Worm (Caenorhabditis elegans) whole organism, L1 larva: ENCODE data around the gene clk-2.

ENCODE experiments used
- C16A3.4 ChIP-seq: fragments of 150-350 bp; optimal IDR thresholded peaks from 2 replicates; lab custom pipeline; 2014; ENCODE audit warnings: missing biosample characterization, missing genetic modification characterization
- C34B4.2 ChIP-seq: sonication (generic microtip); optimal IDR thresholded peaks from 2 replicates; lab custom pipeline; 2017; ENCODE audit warnings: mild to moderate bottlenecking, missing genetic modification characterization, missing compliant biosample characterization
- F16B12.6 ChIP-seq: fragments of 150-350 bp; optimal IDR thresholded peaks from 2 replicates; lab custom pipeline; 2014; ENCODE audit warnings: missing biosample characterization, missing genetic modification characterization
- aha-1 ChIP-seq: fragments of 150-350 bp; optimal IDR thresholded peaks from 2 replicates; lab custom pipeline; 2014; ENCODE audit warnings: missing biosample characterization, missing genetic modification characterization
- alr-1 ChIP-seq: fragments of 200-800 bp; sonication (Bioruptor generic); optimal IDR thresholded peaks from 2 replicates; lab custom pipeline; 2018; ENCODE audit warnings: borderline replicate concordance, mild to moderate bottlenecking, missing genetic modification characterization, missing compliant biosample characterization
- ama-1 ChIP-seq: fragments of 150-350 bp; optimal IDR thresholded peaks from 2 replicates; lab custom pipeline; 2014
- ceh-63 ChIP-seq: fragments of 200-800 bp; sonication (Bioruptor generic); optimal IDR thresholded peaks from 2 replicates; lab custom pipeline; 2018; ENCODE audit warnings: mild to moderate bottlenecking, missing genetic modification characterization, missing compliant biosample characterization
- ceh-82 ChIP-seq, 3 experiments: fragments of 150-350 bp in 1 of 3; sonication (generic microtip) in 2 of 3; optimal IDR thresholded peaks; 2 replicates each; lab custom pipeline; 2014 to 2017; ENCODE audit warnings: missing biosample characterization in 3 of 3, missing genetic modification characterization in 3 of 3
- ceh-88 ChIP-seq: fragments of 200-800 bp; sonication (Bioruptor generic); IDR thresholded peaks from 2 replicates; pipeline ENCODE4 v1.3.6; 2022; ENCODE audit warnings: missing genetic modification characterization, missing compliant biosample characterization
- dpl-1 ChIP-seq, 3 experiments: fragments of 150-350 bp in 2 of 3; sonication (generic microtip) in 1 of 3; optimal IDR thresholded peaks; 2 replicates each; lab custom pipeline; 2014 to 2017; ENCODE audit warnings: missing biosample characterization in 3 of 3, missing genetic modification characterization in 3 of 3, missing genetic modification reagents in 3 of 3
- efl-1 ChIP-seq, 4 experiments: fragments of 150-350 bp; optimal IDR thresholded peaks in 3 of 4; peaks in 1 of 4; 1 replicate in 1 of 4; 2 replicates in 3 of 4; lab custom pipeline; 2014; ENCODE audit warnings: missing biosample characterization in 2 of 4, missing genetic modification characterization in 2 of 4, missing genetic modification reagents in 2 of 4
- efl-3 ChIP-seq: fragments of 200-800 bp; sonication (Bioruptor generic); optimal IDR thresholded peaks from 2 replicates; lab custom pipeline; 2018; ENCODE audit warnings: mild to moderate bottlenecking, missing genetic modification characterization, missing compliant biosample characterization
- egl-13 ChIP-seq: sonication (generic microtip); optimal IDR thresholded peaks from 2 replicates; lab custom pipeline; 2016; ENCODE audit warnings: missing genotype, missing genetic modification reagents, missing genetic modification characterization, missing compliant biosample characterization
- fos-1 ChIP-seq: fragments of 150-350 bp; optimal IDR thresholded peaks from 2 replicates; lab custom pipeline; 2014; ENCODE audit warnings: missing biosample characterization, missing genetic modification characterization
- grh-1 ChIP-seq: fragments of 200-800 bp; sonication (Bioruptor generic); IDR thresholded peaks from 2 replicates; pipeline ENCODE4 v1.3.6; 2022; ENCODE audit warnings: missing genetic modification reagents, missing genetic modification characterization, missing compliant biosample characterization
- hlh-4 ChIP-seq: sonication (generic microtip); optimal IDR thresholded peaks from 2 replicates; lab custom pipeline; 2016; ENCODE audit warnings: mild to moderate bottlenecking, missing genetic modification characterization, missing compliant biosample characterization
- hpl-2 ChIP-seq: fragments of 150-350 bp; optimal IDR thresholded peaks from 2 replicates; lab custom pipeline; 2014; ENCODE audit warnings: missing biosample characterization, missing genetic modification reagents, missing genetic modification characterization
- isw-1 ChIP-seq: fragments of 200-800 bp; sonication (Bioruptor generic); IDR thresholded peaks from 2 replicates; pipeline ENCODE4 v1.3.6; 2022; ENCODE audit warnings: missing genetic modification characterization, missing compliant biosample characterization
- jun-1 ChIP-seq: fragments of 150-350 bp; optimal IDR thresholded peaks from 2 replicates; lab custom pipeline; 2014; ENCODE audit warnings: missing biosample characterization, missing genetic modification reagents, missing genetic modification characterization
- lin-13 ChIP-seq: fragments of 150-350 bp; optimal IDR thresholded peaks from 2 replicates; lab custom pipeline; 2014; ENCODE audit warnings: missing biosample characterization, missing genetic modification reagents, missing genetic modification characterization
- lin-14 ChIP-seq: fragments of 200-800 bp; sonication (Bioruptor generic); optimal IDR thresholded peaks from 2 replicates; lab custom pipeline; 2018; ENCODE audit warnings: mild to moderate bottlenecking, missing genetic modification characterization, moderate library complexity, missing compliant biosample characterization
- lin-35 ChIP-seq, 2 experiments: fragments of 150-350 bp; optimal IDR thresholded peaks; 2 replicates each; lab custom pipeline; 2014; ENCODE audit warnings: missing biosample characterization in 2 of 2, missing genetic modification characterization in 2 of 2, missing genetic modification reagents in 2 of 2
- lin-39 ChIP-seq: fragments of 150-350 bp; optimal IDR thresholded peaks from 2 replicates; lab custom pipeline; 2014; ENCODE audit warnings: missing biosample characterization, missing genetic modification reagents, missing genetic modification characterization
- lir-3 ChIP-seq: sonication (generic microtip); optimal IDR thresholded peaks from 2 replicates; lab custom pipeline; 2016; ENCODE audit warnings: mild to moderate bottlenecking, missing genetic modification characterization, moderate library complexity, missing compliant biosample characterization; ENCODE audit not compliant: poor library complexity
- lsy-2 ChIP-seq, 2 experiments: fragments of 150-350 bp; optimal IDR thresholded peaks; 2 replicates each; lab custom pipeline; 2014; ENCODE audit warnings: missing biosample characterization in 2 of 2, missing genetic modification characterization in 2 of 2
- mdl-1 ChIP-seq, 2 experiments: fragments of 150-350 bp; optimal IDR thresholded peaks; 2 replicates each; lab custom pipeline; 2014 to 2017; ENCODE audit warnings: missing biosample characterization in 2 of 2, missing genetic modification characterization in 2 of 2, inconsistent platforms in 1 of 2
- nhr-237 ChIP-seq: fragments of 150-350 bp; optimal IDR thresholded peaks from 2 replicates; lab custom pipeline; 2014; ENCODE audit warnings: missing biosample characterization, missing genetic modification characterization
- nhr-47 ChIP-seq: sonication (generic microtip); optimal IDR thresholded peaks from 2 replicates; lab custom pipeline; 2016; ENCODE audit warnings: mild to moderate bottlenecking, missing genetic modification characterization, moderate library complexity, missing compliant biosample characterization
- nhr-71 ChIP-seq: sonication (generic microtip); optimal IDR thresholded peaks from 2 replicates; lab custom pipeline; 2016; ENCODE audit warnings: mild to moderate bottlenecking, missing genetic modification characterization, moderate library complexity, missing compliant biosample characterization
- nhr-76 ChIP-seq: sonication (generic microtip); optimal IDR thresholded peaks from 2 replicates; lab custom pipeline; 2017; ENCODE audit warnings: missing biosample characterization, missing genetic modification characterization
- nhr-77 ChIP-seq: fragments of 150-350 bp; optimal IDR thresholded peaks from 2 replicates; lab custom pipeline; 2014; ENCODE audit warnings: missing biosample characterization, missing genetic modification characterization
- nhr-84 ChIP-seq: sonication (generic microtip); optimal IDR thresholded peaks from 2 replicates; lab custom pipeline; 2017; ENCODE audit warnings: missing biosample characterization, missing genetic modification characterization
- nhr-85 ChIP-seq: sonication (generic microtip); peaks from one replicate; lab custom pipeline; 2016; ENCODE audit warnings: missing genetic modification characterization, inconsistent platforms, missing compliant biosample characterization
- pag-3 ChIP-seq: sonication (generic microtip); optimal IDR thresholded peaks from 2 replicates; lab custom pipeline; 2017; ENCODE audit warnings: missing genetic modification characterization, mild to moderate bottlenecking, missing compliant biosample characterization, antibody characterized with exemption, borderline replicate concordance; ENCODE audit not compliant: insufficient read depth
- pax-3 ChIP-seq: fragments of 200-800 bp; sonication (Bioruptor generic); optimal IDR thresholded peaks from 2 replicates; lab custom pipeline; 2018; ENCODE audit warnings: mild to moderate bottlenecking, missing genetic modification characterization, moderate library complexity, missing compliant biosample characterization
- rnt-1 ChIP-seq: sonication (generic microtip); optimal IDR thresholded peaks from 2 replicates; lab custom pipeline; 2016; ENCODE audit warnings: mild to moderate bottlenecking, missing genetic modification characterization, moderate library complexity, missing compliant biosample characterization
- skn-1 ChIP-seq: fragments of 150-350 bp; optimal IDR thresholded peaks from 2 replicates; lab custom pipeline; 2014; ENCODE audit warnings: missing biosample characterization, missing genetic modification characterization
- snpc-4 ChIP-seq: fragments of 150-350 bp; optimal IDR thresholded peaks from 2 replicates; lab custom pipeline; 2014; ENCODE audit warnings: missing biosample characterization, missing genetic modification characterization
- snu-23 ChIP-seq: sonication (generic microtip); optimal IDR thresholded peaks from 2 replicates; lab custom pipeline; 2016; ENCODE audit warnings: missing genetic modification characterization, missing compliant biosample characterization
- sox-4 ChIP-seq: sonication (generic microtip); optimal IDR thresholded peaks from 2 replicates; lab custom pipeline; 2016; ENCODE audit warnings: missing genetic modification characterization, missing compliant biosample characterization
- sptf-1 ChIP-seq: fragments of 150-350 bp; optimal IDR thresholded peaks from 2 replicates; lab custom pipeline; 2014; ENCODE audit warnings: missing biosample characterization, missing genetic modification characterization
- sup-37 ChIP-seq: fragments of 200-800 bp; sonication (Bioruptor generic); optimal IDR thresholded peaks from 2 replicates; lab custom pipeline; 2018; ENCODE audit warnings: mild to moderate bottlenecking, missing genetic modification characterization, missing compliant biosample characterization
- swsn-7 ChIP-seq: sonication (generic microtip); optimal IDR thresholded peaks from 2 replicates; lab custom pipeline; 2016; ENCODE audit warnings: missing genetic modification characterization, missing compliant biosample characterization
- unc-30 ChIP-seq: sonication (generic microtip); optimal IDR thresholded peaks from 2 replicates; lab custom pipeline; 2017; ENCODE audit warnings: missing biosample characterization, missing genetic modification characterization
- unc-86 ChIP-seq: sonication (generic microtip); optimal IDR thresholded peaks from 2 replicates; lab custom pipeline; 2016; ENCODE audit warnings: missing genetic modification characterization, missing compliant biosample characterization
- vab-15 ChIP-seq: sonication (generic microtip); optimal IDR thresholded peaks from 2 replicates; lab custom pipeline; 2017; ENCODE audit warnings: missing genotype, mild to moderate bottlenecking, missing genetic modification characterization, missing compliant biosample characterization
- zag-1 ChIP-seq: fragments of 150-350 bp; optimal IDR thresholded peaks from 2 replicates; lab custom pipeline; 2014; ENCODE audit warnings: missing biosample characterization, missing genetic modification characterization
- zip-4 ChIP-seq: fragments of 200-800 bp; sonication (Bioruptor generic); optimal IDR thresholded peaks from 2 replicates; lab custom pipeline; 2018; ENCODE audit warnings: mild to moderate bottlenecking, missing genetic modification characterization, moderate library complexity, missing compliant biosample characterization
- ztf-4 ChIP-seq: fragments of 150-350 bp; optimal IDR thresholded peaks from 2 replicates; lab custom pipeline; 2014; ENCODE audit warnings: missing biosample characterization, missing genetic modification characterization

clk-2 gene

ce11 chrIII:7499421-7499902, 18.9 kb downstream of the clk-2 start, which contains the start of the genes C07H6.9 and sap-140 (continued):
- TF ChIP-seq nhr-76 (no peak), sptf-1 (tag; lab: Kevin White, UChicago) (no peak), rnt-1 (tag; lab: Kevin White, UChicago) (peak; percentile 93), pax-3 (tag; lab: Kevin White, UChicago) (no peak), snu-23 (GFP tag; lab: Kevin White, UChicago) (peak; percentile 88), C34B4.2 (tag; lab: Kevin White, UChicago) (no peak), lin-35 (GFP tag; optimal IDR thresholded peaks at IDR 0.05; lab: Kevin White, UChicago) (peak; percentile 92 to 96), nhr-237 (tag; lab: Kevin White, UChicago) (peak; percentile 54), ceh-82 (tag; optimal IDR thresholded peaks at IDR 0.05; lab: Kevin White, UChicago) (peak; percentile 77 to 90 (median 82)), efl-1 (optimal IDR thresholded peaks at IDR 0.05; lab: Kevin White, UChicago) (peak; percentile 84 to 94), efl-1 (GFP tag; optimal IDR thresholded peaks at IDR 0.05 in 1 of 2; lab: Kevin White, UChicago) (peak; percentile 92 to 99), ztf-4 (peak; percentile 3), nhr-71 (tag; lab: Kevin White, UChicago) (peak; percentile 92), lsy-2 (tag; optimal IDR thresholded peaks at IDR 0.05; lab: Kevin White, UChicago) (peak; percentile 90 to 91), sox-4 (tag; lab: Kevin White, UChicago) (peak; percentile 64), ceh-88 (0 out of 2 replicates have a peak, but pooled peaks have one; percentile 41), fos-1 (tag; lab: Kevin White, UChicago) (peak; percentile 24), C16A3.4 (tag; lab: Kevin White, UChicago) (peak; percentile 80), unc-86 (tag; lab: Kevin White, UChicago) (peak; percentile 79), hlh-4 (no peak), sup-37 (peak; percentile 22), aha-1 (tag; lab: Kevin White, UChicago) (peak; percentile 48), nhr-84 (tag; lab: Kevin White, UChicago) (no peak), zip-4 (GFP tag; lab: Kevin White, UChicago) (peak; percentile 35), skn-1 (tag; lab: Kevin White, UChicago) (peak; percentile 52), vab-15 (tag; lab: Kevin White, UChicago) (peak; percentile 47), lir-3 (tag; lab: Kevin White, UChicago) (peak; percentile 56), ama-1 (lab: Kevin White, UChicago) (no peak), egl-13 (tag; lab: Kevin White, UChicago) (peak; percentile 67), nhr-47 (tag; lab: Kevin White, UChicago) (peak; percentile 89), nhr-85 (peak; percentile 93), efl-3 (GFP tag; lab: Kevin White, UChicago) (no peak), lin-39 (peak; percentile 67), dpl-1 (GFP tag; optimal IDR thresholded peaks at IDR 0.05; lab: Kevin White, UChicago) (peak; percentile 93 to 96 (median 95)), grh-1 (GFP tag; lab: Robert Waterston, UW) (peak; percentile 68), lin-13 (GFP tag; lab: Kevin White, UChicago) (peak; percentile 82)

DNA sequence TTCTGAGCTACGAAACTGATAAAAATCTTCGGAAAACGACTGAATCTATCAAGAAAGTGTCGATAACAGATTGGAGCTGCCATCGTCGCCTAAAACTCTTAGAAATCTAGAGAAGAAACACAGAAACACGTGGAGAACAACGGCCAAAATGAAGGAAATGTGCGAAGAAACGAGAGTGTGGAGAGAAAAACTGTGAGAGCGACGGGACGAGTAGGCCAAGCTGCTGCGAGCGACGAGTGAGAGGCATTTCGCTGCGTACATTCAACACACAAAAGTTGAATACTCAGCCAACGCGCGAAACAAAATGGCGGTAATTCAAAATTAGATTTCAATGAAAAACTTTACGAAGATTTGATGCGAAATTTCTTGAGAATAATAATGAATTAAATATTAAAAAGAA, 20.0 kb downstream of the clk-2 start:
- peak; percentile 84 for TF ChIP-seq swsn-7 (tag; lab: Kevin White, UChicago)
- peak; percentile 82 for TF ChIP-seq jun-1 (tag; lab: Kevin White, UChicago)
- TF ChIP-seq lsy-2 (tag; optimal IDR thresholded peaks at IDR 0.05; lab: Kevin White, UChicago): peak; percentile 89 to 90
- peak; percentile 70 for TF ChIP-seq snpc-4 (tag; lab: Kevin White, UChicago)
- peak; percentile 62 for TF ChIP-seq ztf-4
- TF ChIP-seq isw-1: peak; percentile 81
- TF ChIP-seq grh-1 (GFP tag; lab: Robert Waterston, UW): peak; percentile 47; the same call in 1 of the 2 replicates
- peak; percentile 21 for TF ChIP-seq vab-15 (tag; lab: Kevin White, UChicago)
- TF ChIP-seq lin-39: peak; percentile 73
- peak; percentile 3 for TF ChIP-seq pag-3
- no peak for TF ChIP-seq zag-1 (tag; lab: Kevin White, UChicago)
- TF ChIP-seq mdl-1 (tag; optimal IDR thresholded peaks at IDR 0.05; lab: Kevin White, UChicago): peak in 1 of 2 experiments; percentile 93
- TF ChIP-seq nhr-77 (tag; lab: Kevin White, UChicago): peak; percentile 79
- TF ChIP-seq alr-1 (tag; lab: Kevin White, UChicago): no peak
- no peak for TF ChIP-seq unc-30 (tag; lab: Kevin White, UChicago)
- peak; percentile 95 for TF ChIP-seq lin-14 (GFP tag; lab: Kevin White, UChicago)
- TF ChIP-seq hpl-2 (GFP tag; lab: Kevin White, UChicago): no peak
- peak; percentile 86 for TF ChIP-seq nhr-47 (tag; lab: Kevin White, UChicago)
- no peak for TF ChIP-seq efl-3 (GFP tag; lab: Kevin White, UChicago)
- TF ChIP-seq F16B12.6 (tag; lab: Kevin White, UChicago): peak; percentile 61
- TF ChIP-seq ceh-88: peak; percentile 51; the same call in 1 of the 2 replicates
- no peak for TF ChIP-seq ceh-63 (GFP tag; lab: Kevin White, UChicago)
- TF ChIP-seq C16A3.4 (tag; lab: Kevin White, UChicago): peak; percentile 85
- TF ChIP-seq pax-3 (tag; lab: Kevin White, UChicago): peak; percentile 77
- TF ChIP-seq sup-37: peak; percentile 62
- TF ChIP-seq unc-86 (tag; lab: Kevin White, UChicago): peak; percentile 73
